Fruit fly (Drosophila melanogaster) whole organism, embryonic: ENCODE data around the gene beag.
A peak's percentile ranks its signal among the peaks of the same experiment; 100 is the strongest.

Experiments
- ATbp ChIP-seq: fragments of 200-800 bp; sonication (Bioruptor generic); optimal IDR thresholded peaks from 2 replicates; lab custom pipeline; 2017; ENCODE audit warnings: missing biosample characterization, mild to moderate bottlenecking, missing genetic modification characterization, missing genetic modification reagents
- Bgb ChIP-seq: fragments of 200-800 bp; sonication (Bioruptor generic); IDR thresholded peaks from 2 replicates; pipeline ENCODE4 v1.3.6; 2022; ENCODE audit warnings: missing biosample characterization, missing genetic modification characterization; ENCODE audit not compliant: partially characterized antibody
- CG11085 ChIP-seq: fragments of 200-800 bp; sonication (Bioruptor generic); IDR thresholded peaks from 2 replicates; pipeline ENCODE4 v1.3.6; 2022; ENCODE audit warnings: missing biosample characterization, missing genetic modification characterization
- CG11247 ChIP-seq: fragments of 200-800 bp; sonication (Bioruptor generic); IDR thresholded peaks from 2 replicates; pipeline ENCODE4 v1.3.6; 2022; ENCODE audit warnings: missing biosample characterization, missing genetic modification characterization
- CG1233 ChIP-seq: fragments of 200-800 bp; sonication (Bioruptor generic); optimal IDR thresholded peaks from 4 replicates; lab custom pipeline; 2018; ENCODE audit warnings: missing biosample characterization, mild to moderate bottlenecking, missing genetic modification characterization
- CG13287 ChIP-seq: fragments of 200-800 bp; sonication (Bioruptor generic); IDR thresholded peaks from 2 replicates; pipeline ENCODE4 v1.3.6; 2022; ENCODE audit warnings: missing biosample characterization, missing genetic modification characterization; ENCODE audit not compliant: partially characterized antibody
- CG13424 ChIP-seq: fragments of 200-800 bp; sonication (Bioruptor generic); optimal IDR thresholded peaks from 2 replicates; lab custom pipeline; 2019; ENCODE audit warnings: missing biosample characterization, mild to moderate bottlenecking, missing genetic modification characterization, moderate library complexity
- CG13894 ChIP-seq: fragments of 200-800 bp; sonication (Bioruptor generic); optimal IDR thresholded peaks from 3 replicates; lab custom pipeline; 2018; ENCODE audit warnings: missing biosample characterization, mild to moderate bottlenecking, missing genetic modification characterization, moderate library complexity
- CG14965 ChIP-seq: fragments of 200-800 bp; sonication (Bioruptor generic); optimal IDR thresholded peaks from 2 replicates; lab custom pipeline; 2016; ENCODE audit warnings: missing biosample characterization, missing genetic modification characterization, borderline replicate concordance
- CG17359 ChIP-seq: fragments of 200-800 bp; sonication (Bioruptor generic); optimal IDR thresholded peaks from 3 replicates; lab custom pipeline; 2018; ENCODE audit warnings: missing biosample characterization, mild to moderate bottlenecking, missing genetic modification characterization, moderate library complexity
- CG3163 ChIP-seq: fragments of 200-800 bp; sonication (Bioruptor generic); optimal IDR thresholded peaks from 3 replicates; lab custom pipeline; 2016; ENCODE audit warnings: missing biosample characterization, missing genetic modification characterization
- CG34376 ChIP-seq: fragments of 200-800 bp; sonication (Bioruptor generic); optimal IDR thresholded peaks from 2 replicates; lab custom pipeline; 2018; ENCODE audit warnings: missing biosample characterization, mild to moderate bottlenecking, missing genetic modification characterization
- CG4730 ChIP-seq: fragments of 200-800 bp; sonication (Bioruptor generic); IDR thresholded peaks from 2 replicates; pipeline ENCODE4 v1.3.6; 2022; ENCODE audit warnings: missing biosample characterization, missing genetic modification characterization
- CG4820 ChIP-seq: fragments of 200-800 bp; sonication (Bioruptor generic); optimal IDR thresholded peaks from 3 replicates; lab custom pipeline; 2016; ENCODE audit warnings: missing biosample characterization, missing genetic modification characterization
- CG6654 ChIP-seq: fragments of 200-800 bp; sonication (Bioruptor generic); optimal IDR thresholded peaks from 2 replicates; lab custom pipeline; 2017; ENCODE audit warnings: missing biosample characterization, mild to moderate bottlenecking, missing genetic modification characterization
- Chrac-16 ChIP-seq: fragments of 200-800 bp; sonication (Bioruptor generic); optimal IDR thresholded peaks from 3 replicates; lab custom pipeline; 2016; ENCODE audit warnings: missing biosample characterization, missing genetic modification characterization
- CkIIα-i1 ChIP-seq: fragments of 200-800 bp; sonication (Bioruptor generic); IDR thresholded peaks from 2 replicates; pipeline ENCODE4 v1.3.6; 2022; ENCODE audit warnings: missing biosample characterization, missing genetic modification characterization
- CrebB ChIP-seq: fragments of 200-800 bp; sonication (Bioruptor generic); optimal IDR thresholded peaks from 3 replicates; lab custom pipeline; 2018; ENCODE audit warnings: missing biosample characterization, mild to moderate bottlenecking, missing genetic modification characterization
- Dref ChIP-seq: fragments of 200-800 bp; sonication (Bioruptor generic); IDR thresholded peaks from 2 replicates; pipeline ENCODE4 v1.3.6; 2022; ENCODE audit warnings: missing biosample characterization, missing genetic modification characterization
- Ets97D ChIP-seq: fragments of 200-800 bp; sonication (Bioruptor generic); optimal IDR thresholded peaks from 3 replicates; lab custom pipeline; 2016; ENCODE audit warnings: missing biosample characterization, missing genetic modification characterization
- HmgZ ChIP-seq: fragments of 200-800 bp; sonication (Bioruptor generic); optimal IDR thresholded peaks from 2 replicates; lab custom pipeline; 2018; ENCODE audit warnings: missing biosample characterization, mild to moderate bottlenecking, missing genetic modification characterization
- Hr3 ChIP-seq: fragments of 200-800 bp; sonication (Bioruptor generic); optimal IDR thresholded peaks from 3 replicates; lab custom pipeline; 2016; ENCODE audit warnings: missing biosample characterization, missing genetic modification characterization
- MBD-R2 ChIP-seq: fragments of 200-800 bp; sonication (Bioruptor generic); IDR thresholded peaks from 2 replicates; pipeline ENCODE4 v1.3.6; 2022; ENCODE audit warnings: missing biosample characterization, missing genetic modification characterization
- Meics ChIP-seq: fragments of 200-800 bp; sonication (Bioruptor generic); optimal IDR thresholded peaks from 2 replicates; lab custom pipeline; 2017; ENCODE audit warnings: missing biosample characterization, mild to moderate bottlenecking, missing genetic modification characterization
- Mrtf ChIP-seq: fragments of 200-800 bp; sonication (Bioruptor generic); IDR thresholded peaks from 3 replicates; pipeline ENCODE4 v1.3.6; 2022; ENCODE audit warnings: missing biosample characterization, missing genetic modification characterization
- Myb ChIP-seq: fragments of 200-800 bp; sonication (Bioruptor generic); optimal IDR thresholded peaks from 2 replicates; lab custom pipeline; 2016; ENCODE audit warnings: missing biosample characterization, missing genetic modification characterization
- Neu2 ChIP-seq: fragments of 200-800 bp; sonication (Bioruptor generic); optimal IDR thresholded peaks from 3 replicates; lab custom pipeline; 2016; ENCODE audit warnings: missing biosample characterization, missing genetic modification characterization, borderline replicate concordance
- Scr ChIP-seq: fragments of 200-800 bp; sonication (Bioruptor generic); IDR thresholded peaks from 2 replicates; pipeline ENCODE4 v1.3.6; 2022; ENCODE audit warnings: missing biosample characterization, missing genetic modification characterization; ENCODE audit not compliant: partially characterized antibody
- Sry-δ ChIP-seq: fragments of 200-800 bp; sonication (Bioruptor generic); optimal IDR thresholded peaks from 2 replicates; lab custom pipeline; 2016; ENCODE audit warnings: missing biosample characterization, missing genetic modification characterization
- Stat92E ChIP-seq, 3 experiments: fragments of >200 bp in 2 of 3; fragments of 200-800 bp in 1 of 3; sonication (Bioruptor generic) in 1 of 3; optimal IDR thresholded peaks; 2 replicates each; lab custom pipeline; 2017 to 2019; ENCODE audit warnings: missing biosample characterization in 3 of 3, missing genetic modification characterization in 3 of 3, mild to moderate bottlenecking in 1 of 3, moderate library complexity in 1 of 3
- aop ChIP-seq: fragments of 200-800 bp; sonication (Bioruptor generic); IDR thresholded peaks from 2 replicates; pipeline ENCODE4 v1.3.6; 2022; ENCODE audit warnings: missing biosample characterization, missing genetic modification characterization
- da ChIP-seq: fragments of 200-800 bp; sonication (Bioruptor generic); optimal IDR thresholded peaks from 2 replicates; lab custom pipeline; 2016; ENCODE audit warnings: missing biosample characterization, missing genetic modification characterization
- en ChIP-seq: fragments of 200-800 bp; sonication (Bioruptor generic); optimal IDR thresholded peaks from 2 replicates; lab custom pipeline; 2016; ENCODE audit warnings: missing biosample characterization, missing genetic modification characterization
- exex ChIP-seq: fragments of 200-800 bp; sonication (Bioruptor generic); optimal IDR thresholded peaks from 4 replicates; lab custom pipeline; 2018; ENCODE audit warnings: missing biosample characterization, mild to moderate bottlenecking, missing genetic modification characterization, moderate library complexity
- eyg ChIP-seq: fragments of 200-800 bp; sonication (Bioruptor generic); optimal IDR thresholded peaks from 3 replicates; lab custom pipeline; 2016; ENCODE audit warnings: missing biosample characterization, missing genetic modification characterization
- fd3F ChIP-seq: fragments of 200-800 bp; sonication (Bioruptor generic); optimal IDR thresholded peaks from 2 replicates; lab custom pipeline; 2018; ENCODE audit warnings: missing biosample characterization, mild to moderate bottlenecking, missing genetic modification characterization, moderate library complexity
- fu2 ChIP-seq: fragments of 200-800 bp; sonication (Bioruptor generic); optimal IDR thresholded peaks from 2 replicates; lab custom pipeline; 2016; ENCODE audit warnings: missing biosample characterization, missing genetic modification characterization
- gro ChIP-seq: fragments of 200-800 bp; sonication (Bioruptor generic); optimal IDR thresholded peaks from 2 replicates; lab custom pipeline; 2016; ENCODE audit warnings: missing biosample characterization, missing genetic modification characterization
- insv ChIP-seq, 2 experiments: fragments of 200-800 bp; sonication (Bioruptor generic); optimal IDR thresholded peaks; 3 replicates each; lab custom pipeline; 2016 to 2018; ENCODE audit warnings: missing biosample characterization in 2 of 2, missing genetic modification characterization in 2 of 2
- kah ChIP-seq: fragments of 200-800 bp; sonication (Bioruptor generic); optimal IDR thresholded peaks from 2 replicates; lab custom pipeline; 2018; ENCODE audit warnings: missing biosample characterization, mild to moderate bottlenecking, missing genetic modification characterization
- lbe ChIP-seq: fragments of 200-800 bp; sonication (Bioruptor generic); optimal IDR thresholded peaks from 2 replicates; lab custom pipeline; 2016; ENCODE audit warnings: missing biosample characterization, mild to moderate bottlenecking, missing genetic modification characterization
- luna ChIP-seq: fragments of 200-800 bp; sonication (Bioruptor generic); optimal IDR thresholded peaks from 2 replicates; lab custom pipeline; 2016; ENCODE audit warnings: missing biosample characterization, missing genetic modification characterization
- mam ChIP-seq: fragments of 200-800 bp; sonication (Bioruptor generic); optimal IDR thresholded peaks from 3 replicates; lab custom pipeline; 2016; ENCODE audit warnings: missing biosample characterization, missing genetic modification characterization
- pho ChIP-seq: fragments of 200-800 bp; sonication (Bioruptor generic); optimal IDR thresholded peaks from 2 replicates; lab custom pipeline; 2016; ENCODE audit warnings: missing biosample characterization, missing genetic modification characterization
- pnt ChIP-seq: fragments of 200-800 bp; sonication (Bioruptor generic); optimal IDR thresholded peaks from 3 replicates; lab custom pipeline; 2016; ENCODE audit warnings: missing biosample characterization, missing genetic modification characterization
- run ChIP-seq: fragments of 200-800 bp; sonication (Bioruptor generic); optimal IDR thresholded peaks from 3 replicates; lab custom pipeline; 2018; ENCODE audit warnings: missing biosample characterization, mild to moderate bottlenecking, missing genetic modification characterization
- salm ChIP-seq: fragments of 200-800 bp; sonication (Bioruptor generic); optimal IDR thresholded peaks from 2 replicates; lab custom pipeline; 2018; ENCODE audit warnings: missing biosample characterization, mild to moderate bottlenecking, missing genetic modification characterization
- sug ChIP-seq: fragments of 200-800 bp; optimal IDR thresholded peaks from 2 replicates; lab custom pipeline; 2019; ENCODE audit warnings: missing biosample characterization, mild to moderate bottlenecking, missing genetic modification characterization, moderate library complexity
- tap ChIP-seq: fragments of 200-800 bp; optimal IDR thresholded peaks from 3 replicates; lab custom pipeline; 2019; ENCODE audit warnings: missing biosample characterization, mild to moderate bottlenecking, missing genetic modification characterization, moderate library complexity
- ttk ChIP-seq: fragments of 200-800 bp; sonication (Bioruptor generic); IDR thresholded peaks from 2 replicates; pipeline ENCODE4 v2.1.2; 2022; ENCODE audit warnings: missing biosample characterization, missing genetic modification characterization

beag gene

dm6 chr3R:9054442-9055118 lies 10.3 kb downstream of the beag start (continued):
- no peak for TF ChIP-seq da (GFP tag; lab: Kevin White, UChicago)
- TF ChIP-seq Dref (GFP tag; lab: Robert Waterston, UW), result no peak
- peak; percentile 39 for TF ChIP-seq Hr3 (GFP tag; lab: Kevin White, UChicago)
- TF ChIP-seq Scr (GFP tag; lab: Robert Waterston, UW), result no peak
- peak; percentile 44 for TF ChIP-seq salm (tag; lab: Kevin White, UChicago)
- peak; percentile 75 for TF ChIP-seq CG13424 (tag; lab: Kevin White, UChicago)
- no peak for TF ChIP-seq Mrtf (GFP tag; lab: Robert Waterston, UW)
- TF ChIP-seq Stat92E (GFP tag; optimal IDR thresholded peaks at IDR 0.05; lab: Kevin White, UChicago), result no peak
- no peak for TF ChIP-seq CG13287 (GFP tag; lab: Robert Waterston, UW)
- peak; percentile 44 for TF ChIP-seq CG6654 (GFP tag; lab: Kevin White, UChicago)
- TF ChIP-seq CrebB (tag; lab: Kevin White, UChicago), result peak; percentile 72
- no peak for TF ChIP-seq eyg (GFP tag; lab: Kevin White, UChicago)
- TF ChIP-seq Sry-δ (GFP tag; lab: Kevin White, UChicago), result no peak
- TF ChIP-seq gro (GFP tag; lab: Kevin White, UChicago), result no peak
- TF ChIP-seq lbe (GFP tag; lab: Kevin White, UChicago), result peak; percentile 12
- TF ChIP-seq Myb, result no peak
- TF ChIP-seq CG17359 (tag; lab: Kevin White, UChicago), result peak; percentile 84
- TF ChIP-seq CG4730, result no peak
- peak; percentile 12 for TF ChIP-seq exex (tag; lab: Kevin White, UChicago)
- no peak for TF ChIP-seq Neu2
- no peak for TF ChIP-seq aop (GFP tag; lab: Robert Waterston, UW)
- no peak for TF ChIP-seq mam (GFP tag; lab: Kevin White, UChicago)
- TF ChIP-seq CG3163, result peak; percentile 22
- TF ChIP-seq fu2, result no peak
- TF ChIP-seq Bgb (GFP tag; lab: Robert Waterston, UW), result no peak
- TF ChIP-seq kah (GFP tag; lab: Kevin White, UChicago), result no peak
- no peak for TF ChIP-seq pho
- peak; percentile 48 for TF ChIP-seq CG1233 (GFP tag; lab: Kevin White, UChicago)
- TF ChIP-seq ATbp (GFP tag; lab: Kevin White, UChicago), result peak; percentile 76
- no peak for TF ChIP-seq pnt (GFP tag; lab: Kevin White, UChicago)
- no peak for TF ChIP-seq luna (GFP tag; lab: Kevin White, UChicago)
- no peak for TF ChIP-seq Ets97D (GFP tag; lab: Kevin White, UChicago)
- no peak for TF ChIP-seq CG14965 (GFP tag; lab: Kevin White, UChicago)
- no peak for TF ChIP-seq CkIIα-i1
- no peak for TF ChIP-seq CG11247 (GFP tag; lab: Robert Waterston, UW)
- peak; percentile 54 for TF ChIP-seq CG4820 (GFP tag; lab: Kevin White, UChicago)
- no peak for TF ChIP-seq CG11085 (GFP tag; lab: Robert Waterston, UW)
- no peak for TF ChIP-seq ttk (GFP tag; lab: Robert Waterston, UW)
- TF ChIP-seq CG13894 (tag; lab: Kevin White, UChicago), result peak; percentile 47
- TF ChIP-seq insv (GFP tag; optimal IDR thresholded peaks at IDR 0.05; lab: Kevin White, UChicago), result no peak
- no peak for TF ChIP-seq run (tag; lab: Kevin White, UChicago)
- peak; percentile 27 for TF ChIP-seq sug (tag; lab: Kevin White, UChicago)
- peak; percentile 50 for TF ChIP-seq Chrac-16 (GFP tag; lab: Kevin White, UChicago)
- peak; percentile 48 for TF ChIP-seq HmgZ
- TF ChIP-seq CG34376, result peak; percentile 64
- TF ChIP-seq Meics (GFP tag; lab: Kevin White, UChicago), result peak; percentile 78
- peak; percentile 51 for TF ChIP-seq tap (tag; lab: Kevin White, UChicago)
- TF ChIP-seq MBD-R2 (GFP tag; lab: Robert Waterston, UW), result no peak
- TF ChIP-seq fd3F, result peak; percentile 70
- no peak for TF ChIP-seq en
